Worm (Caenorhabditis elegans) whole organism, mixed stage, embryonic: ENCODE results near the gene snr-4.

Source experiments
- M03D4.4 ChIP-seq: sonication (generic microtip); optimal IDR thresholded peaks from 2 replicates; lab custom pipeline; 2017; ENCODE audit warnings: mild to moderate bottlenecking, missing genetic modification characterization, missing compliant biosample characterization
- blmp-1 ChIP-seq: fragments of 150-350 bp; optimal IDR thresholded peaks from 2 replicates; lab custom pipeline; 2014; ENCODE audit warnings: missing biosample characterization, missing genetic modification characterization
- ceh-39 ChIP-seq: fragments of 150-350 bp; optimal IDR thresholded peaks from 2 replicates; lab custom pipeline; 2014; ENCODE audit warnings: missing biosample characterization, missing genetic modification characterization
- ces-1 ChIP-seq: fragments of 150-350 bp; optimal IDR thresholded peaks from 2 replicates; lab custom pipeline; 2014; ENCODE audit warnings: missing biosample characterization, missing genetic modification reagents, missing genetic modification characterization
- cnd-1 ChIP-seq: fragments of 200-800 bp; sonication (Bioruptor generic); optimal IDR thresholded peaks from 2 replicates; lab custom pipeline; 2018; ENCODE audit warnings: mild to moderate bottlenecking, missing genetic modification characterization, missing compliant biosample characterization
- drap-1 ChIP-seq: fragments of 200-800 bp; sonication (Bioruptor generic); optimal IDR thresholded peaks from 3 replicates; lab custom pipeline; 2018; ENCODE audit warnings: mild to moderate bottlenecking, missing genetic modification characterization, missing compliant biosample characterization
- elt-1 ChIP-seq: sonication (generic microtip); optimal IDR thresholded peaks from 2 replicates; lab custom pipeline; 2017; ENCODE audit warnings: missing genetic modification characterization, mild to moderate bottlenecking, missing compliant biosample characterization, antibody characterized with exemption, moderate library complexity, borderline replicate concordance; ENCODE audit not compliant: insufficient read depth
- elt-3 ChIP-seq: fragments of 150-350 bp; optimal IDR thresholded peaks from 2 replicates; lab custom pipeline; 2014; ENCODE audit warnings: missing biosample characterization, missing genetic modification characterization
- flh-1 ChIP-seq: fragments of 200-800 bp; sonication (Bioruptor generic); optimal IDR thresholded peaks from 2 replicates; lab custom pipeline; 2018; ENCODE audit warnings: mild to moderate bottlenecking, missing genetic modification characterization, moderate library complexity, missing compliant biosample characterization
- ham-2 ChIP-seq: fragments of 200-800 bp; sonication (Bioruptor generic); optimal IDR thresholded peaks from 2 replicates; lab custom pipeline; 2018; ENCODE audit warnings: mild to moderate bottlenecking, missing genetic modification characterization, missing compliant biosample characterization
- hlh-1 ChIP-seq: fragments of 150-350 bp; optimal IDR thresholded peaks from 2 replicates; lab custom pipeline; 2014; ENCODE audit warnings: missing biosample characterization, missing genetic modification reagents, missing genetic modification characterization
- lin-13 ChIP-seq: fragments of 150-350 bp; optimal IDR thresholded peaks from 2 replicates; lab custom pipeline; 2014; ENCODE audit warnings: missing biosample characterization, missing genetic modification characterization
- lin-32 ChIP-seq: fragments of 200-800 bp; sonication (Bioruptor generic); optimal IDR thresholded peaks from 2 replicates; lab custom pipeline; 2018; ENCODE audit warnings: mild to moderate bottlenecking, missing genetic modification characterization, missing compliant biosample characterization
- lsy-2 ChIP-seq: fragments of 150-350 bp; optimal IDR thresholded peaks from 2 replicates; lab custom pipeline; 2014; ENCODE audit warnings: missing biosample characterization, missing genetic modification characterization
- mab-5 ChIP-seq: fragments of 150-350 bp; optimal IDR thresholded peaks from 2 replicates; lab custom pipeline; 2014; ENCODE audit warnings: missing biosample characterization, missing genetic modification characterization
- mep-1 ChIP-seq: fragments of 150-350 bp; optimal IDR thresholded peaks from 2 replicates; lab custom pipeline; 2017; ENCODE audit warnings: missing biosample characterization, missing genetic modification reagents, missing genetic modification characterization, inconsistent platforms
- mls-2 ChIP-seq: sonication (generic microtip); optimal IDR thresholded peaks from 2 replicates; lab custom pipeline; 2016; ENCODE audit warnings: mild to moderate bottlenecking, missing genetic modification characterization, moderate library complexity, missing compliant biosample characterization
- nhr-2 ChIP-seq: fragments of 150-350 bp; optimal IDR thresholded peaks from 2 replicates; lab custom pipeline; 2014; ENCODE audit warnings: missing biosample characterization, missing genetic modification characterization
- nhr-237 ChIP-seq: fragments of 150-350 bp; optimal IDR thresholded peaks from 2 replicates; lab custom pipeline; 2014; ENCODE audit warnings: missing biosample characterization, missing genetic modification characterization
- nhr-28 ChIP-seq: fragments of 150-350 bp; optimal IDR thresholded peaks from 2 replicates; lab custom pipeline; 2014; ENCODE audit warnings: missing biosample characterization, missing genetic modification characterization
- nhr-76 ChIP-seq: sonication (generic microtip); optimal IDR thresholded peaks from 2 replicates; lab custom pipeline; 2017; ENCODE audit warnings: missing biosample characterization, missing genetic modification characterization
- snpc-4 ChIP-seq: fragments of 150-350 bp; optimal IDR thresholded peaks from 2 replicates; lab custom pipeline; 2014; ENCODE audit warnings: missing biosample characterization, missing genetic modification characterization
- sptf-1 ChIP-seq: sonication (generic microtip); optimal IDR thresholded peaks from 2 replicates; lab custom pipeline; 2017; ENCODE audit warnings: mild to moderate bottlenecking, missing genetic modification characterization, moderate library complexity, missing compliant biosample characterization
- tbx-8 ChIP-seq: fragments of 200-800 bp; sonication (Bioruptor generic); optimal IDR thresholded peaks from 2 replicates; lab custom pipeline; 2018; ENCODE audit warnings: mild to moderate bottlenecking, missing genetic modification characterization, moderate library complexity, missing compliant biosample characterization
- unc-39 ChIP-seq: fragments of 150-350 bp; optimal IDR thresholded peaks from 2 replicates; lab custom pipeline; 2014; ENCODE audit warnings: missing biosample characterization, missing genetic modification characterization
- unc-62 ChIP-seq: fragments of 150-350 bp; optimal IDR thresholded peaks from 2 replicates; lab custom pipeline; 2014; ENCODE audit warnings: missing biosample characterization, missing genetic modification reagents, missing genetic modification characterization
- ztf-11 ChIP-seq: fragments of 150-350 bp; optimal IDR thresholded peaks from 2 replicates; lab custom pipeline; 2014; ENCODE audit warnings: missing biosample characterization, missing genetic modification characterization

snr-4 gene

ce11 chrV:11976734-11977133 is 2.8 kb downstream of the snr-4 start:
- no peak for TF ChIP-seq nhr-237 (tag; lab: Kevin White, UChicago)
- no peak for TF ChIP-seq mls-2 (tag; lab: Kevin White, UChicago)
- no peak for TF ChIP-seq blmp-1 (tag; lab: Kevin White, UChicago)
- TF ChIP-seq nhr-2 (tag; lab: Kevin White, UChicago), result no peak
- TF ChIP-seq hlh-1 (tag; lab: Kevin White, UChicago), result no peak
- TF ChIP-seq ztf-11 (tag; lab: Kevin White, UChicago), result no peak
- TF ChIP-seq sptf-1, result no peak
- TF ChIP-seq ceh-39 (tag; lab: Kevin White, UChicago), result no peak
- no peak for TF ChIP-seq flh-1 (GFP tag; lab: Kevin White, UChicago)
- no peak for TF ChIP-seq ces-1
- no peak for TF ChIP-seq drap-1 (GFP tag; lab: Kevin White, UChicago)
- no peak for TF ChIP-seq lin-13
- TF ChIP-seq mep-1 (tag; lab: Kevin White, UChicago), result no peak
- no peak for TF ChIP-seq mab-5
- TF ChIP-seq tbx-8, result no peak

ce11 chrV:11975233-11975632 is 4.3 kb downstream of the snr-4 start, which contains the start of gene cpr-1:
Gene cpr-1 (plus strand): TSS chrV:11975551.
- TF ChIP-seq drap-1 (GFP tag; lab: Kevin White, UChicago) (no peak), M03D4.4 (tag; lab: Kevin White, UChicago) (no peak), nhr-76 (tag; lab: Kevin White, UChicago) (no peak), ceh-39 (tag; lab: Kevin White, UChicago) (no peak), unc-39 (tag; lab: Kevin White, UChicago) (no peak), elt-3 (tag; lab: Kevin White, UChicago) (no peak), snpc-4 (tag; lab: Kevin White, UChicago) (no peak), blmp-1 (tag; lab: Kevin White, UChicago) (no peak), tbx-8 (no peak), lsy-2 (tag; lab: Kevin White, UChicago) (no peak), lin-32 (GFP tag; lab: Kevin White, UChicago) (no peak), unc-62 (GFP tag; lab: Kevin White, UChicago) (no peak), cnd-1 (tag; lab: Kevin White, UChicago) (no peak), ham-2 (GFP tag; lab: Kevin White, UChicago) (no peak), nhr-28 (tag; lab: Kevin White, UChicago) (no peak)

ce11 chrV:11964723-11965122 is 14.8 kb downstream of the snr-4 start, which contains the start of gene F58H1.7:
Gene F58H1.7 (minus strand): TSS chrV:11964823.
- TF ChIP-seq mab-5 (no peak), elt-1 (no peak), nhr-2 (tag; lab: Kevin White, UChicago) (no peak)

- TF ChIP-seq nhr-2 (tag; lab: Kevin White, UChicago) (peak; percentile 84), drap-1 (GFP tag; lab: Kevin White, UChicago) (no peak), unc-62 (GFP tag; lab: Kevin White, UChicago) (peak; percentile 36), sptf-1 (peak; percentile 19), hlh-1 (tag; lab: Kevin White, UChicago) (no peak), ces-1 (peak; percentile 59), lin-32 (GFP tag; lab: Kevin White, UChicago) (no peak), cnd-1 (tag; lab: Kevin White, UChicago) (peak; percentile 48)
- TF ChIP-seq, all 35 proteins: peak for 5
These were observed 18.7 kb downstream of the snr-4 start for ce11 chrV:11960831-11961190.

ce11 chrV:11960084-11960830 is 19.3 kb downstream of the snr-4 start:
- TF ChIP-seq unc-62 (GFP tag; lab: Kevin White, UChicago) (peak; percentile 62), tbx-8 (no peak), flh-1 (GFP tag; lab: Kevin White, UChicago) (no peak), ces-1 (peak; percentile 63)
- TF ChIP-seq, all 35 proteins: peak for 2
